Fruit fly (Drosophila melanogaster) whole organism, embryonic: ENCODE results near the gene CG13365.

ENCODE experiments used
- Aef1 ChIP-seq: fragments of 200-800 bp; sonication (Bioruptor generic); IDR thresholded peaks from 3 replicates; pipeline ENCODE4 v1.3.6; 2022; ENCODE audit warnings: missing biosample characterization, missing genetic modification characterization
- CG10267 ChIP-seq: fragments of 200-800 bp; sonication (Bioruptor generic); optimal IDR thresholded peaks from 2 replicates; lab custom pipeline; 2018; ENCODE audit warnings: missing biosample characterization, mild to moderate bottlenecking, missing genetic modification characterization, moderate library complexity
- CG11695 ChIP-seq: fragments of 200-800 bp; sonication (Bioruptor generic); IDR thresholded peaks from 3 replicates; pipeline ENCODE4 v1.3.6; 2022; ENCODE audit warnings: missing biosample characterization, missing genetic modification characterization
- CG1603 ChIP-seq: fragments of 200-800 bp; sonication (Bioruptor generic); optimal IDR thresholded peaks from 2 replicates; lab custom pipeline; 2019; ENCODE audit warnings: missing biosample characterization, mild to moderate bottlenecking, missing genetic modification characterization, moderate library complexity
- CG17568 ChIP-seq: fragments of 200-800 bp; sonication (Bioruptor generic); optimal IDR thresholded peaks from 2 replicates; lab custom pipeline; 2018; ENCODE audit warnings: missing biosample characterization, mild to moderate bottlenecking, missing genetic modification characterization, moderate library complexity
- CG17829 ChIP-seq: fragments of 200-800 bp; optimal IDR thresholded peaks from 2 replicates; lab custom pipeline; 2019; ENCODE audit warnings: missing biosample characterization, mild to moderate bottlenecking, missing genetic modification characterization, moderate library complexity
- CG17912 ChIP-seq: fragments of 200-800 bp; sonication (Bioruptor generic); optimal IDR thresholded peaks from 2 replicates; lab custom pipeline; 2018; ENCODE audit warnings: missing biosample characterization, mild to moderate bottlenecking, missing genetic modification characterization
- CG18262 ChIP-seq: fragments of 200-800 bp; optimal IDR thresholded peaks from 3 replicates; lab custom pipeline; 2019; ENCODE audit warnings: missing biosample characterization, mild to moderate bottlenecking, missing genetic modification characterization, moderate library complexity
- CG2889 ChIP-seq: fragments of 200-800 bp; sonication (Bioruptor generic); IDR thresholded peaks from 3 replicates; pipeline ENCODE4 v1.3.6; 2022; ENCODE audit warnings: missing biosample characterization, missing genetic modification characterization
- CG4328 ChIP-seq: fragments of 200-800 bp; sonication (Bioruptor generic); optimal IDR thresholded peaks from 3 replicates; lab custom pipeline; 2017; ENCODE audit warnings: missing biosample characterization, missing genetic modification reagents, missing genetic modification characterization
- CG43689 ChIP-seq: fragments of 200-800 bp; sonication (Bioruptor generic); IDR thresholded peaks from 2 replicates; pipeline ENCODE4 v1.3.6; 2022; ENCODE audit warnings: missing biosample characterization, missing genetic modification characterization
- CG6175 ChIP-seq: fragments of 200-800 bp; sonication (Bioruptor generic); IDR thresholded peaks from 3 replicates; pipeline ENCODE4 v1.3.6; 2022; ENCODE audit warnings: missing biosample characterization, missing genetic modification characterization
- CG8089 ChIP-seq: fragments of 200-800 bp; sonication (Bioruptor generic); optimal IDR thresholded peaks from 3 replicates; lab custom pipeline; 2016; ENCODE audit warnings: missing biosample characterization, missing genetic modification characterization
- CG8924 ChIP-seq: fragments of 200-800 bp; optimal IDR thresholded peaks from 3 replicates; lab custom pipeline; 2019; ENCODE audit warnings: missing biosample characterization, mild to moderate bottlenecking, missing genetic modification characterization, moderate library complexity
- CG9437 ChIP-seq: fragments of 200-800 bp; sonication (Bioruptor generic); optimal IDR thresholded peaks from 2 replicates; lab custom pipeline; 2018; ENCODE audit warnings: missing biosample characterization, mild to moderate bottlenecking, missing genetic modification characterization
- CG9932 ChIP-seq: fragments of 200-800 bp; sonication (Bioruptor generic); IDR thresholded peaks from 2 replicates; pipeline ENCODE4 v1.3.6; 2022; ENCODE audit warnings: missing biosample characterization, missing genetic modification characterization
- D19A ChIP-seq: fragments of 200-800 bp; optimal IDR thresholded peaks from 3 replicates; lab custom pipeline; 2019; ENCODE audit warnings: missing biosample characterization, mild to moderate bottlenecking, missing genetic modification characterization, moderate library complexity
- D19B ChIP-seq: fragments of 200-800 bp; sonication (Bioruptor generic); optimal IDR thresholded peaks from 2 replicates; lab custom pipeline; 2017; ENCODE audit warnings: missing biosample characterization, mild to moderate bottlenecking, missing genetic modification characterization
- Dll ChIP-seq: fragments of 200-800 bp; sonication (Bioruptor generic); IDR thresholded peaks from 4 replicates; pipeline ENCODE4 v1.3.6; 2022; ENCODE audit warnings: missing biosample characterization, missing genetic modification characterization; ENCODE audit not compliant: partially characterized antibody
- Hr39 ChIP-seq: fragments of >200 bp; optimal IDR thresholded peaks from 2 replicates; lab custom pipeline; 2017
- Hr51 ChIP-seq, 2 experiments: fragments of 200-800 bp; sonication (Bioruptor generic); optimal IDR thresholded peaks; 2 replicates in 1 of 2; 3 replicates in 1 of 2; lab custom pipeline; 2016 to 2018; ENCODE audit warnings: missing biosample characterization in 2 of 2, missing genetic modification characterization in 2 of 2, mild to moderate bottlenecking in 1 of 2, moderate library complexity in 1 of 2
- Kr ChIP-seq: fragments of 200-800 bp; sonication (Bioruptor generic); optimal IDR thresholded peaks from 2 replicates; lab custom pipeline; 2017; ENCODE audit warnings: missing biosample characterization, mild to moderate bottlenecking, missing genetic modification characterization
- MBD-R2 ChIP-seq: fragments of 200-800 bp; sonication (Bioruptor generic); IDR thresholded peaks from 2 replicates; pipeline ENCODE4 v1.3.6; 2022; ENCODE audit warnings: missing biosample characterization, missing genetic modification characterization
- Mrtf ChIP-seq: fragments of 200-800 bp; sonication (Bioruptor generic); IDR thresholded peaks from 3 replicates; pipeline ENCODE4 v1.3.6; 2022; ENCODE audit warnings: missing biosample characterization, missing genetic modification characterization
- Oaz ChIP-seq: fragments of 200-800 bp; sonication (Bioruptor generic); IDR thresholded peaks from 2 replicates; pipeline ENCODE4 v1.3.6; 2022; ENCODE audit warnings: missing biosample characterization, missing genetic modification characterization
- Rfx ChIP-seq: fragments of 200-800 bp; sonication (Bioruptor generic); IDR thresholded peaks from 2 replicates; pipeline ENCODE4 v1.3.6; 2022; ENCODE audit warnings: missing biosample characterization, missing genetic modification characterization
- Six4 ChIP-seq: fragments of 200-800 bp; sonication (Bioruptor generic); optimal IDR thresholded peaks from 2 replicates; lab custom pipeline; 2016; ENCODE audit warnings: missing biosample characterization, missing genetic modification characterization
- Sox102F ChIP-seq: fragments of 200-800 bp; sonication (Bioruptor generic); optimal IDR thresholded peaks from 2 replicates; lab custom pipeline; 2018; ENCODE audit warnings: missing biosample characterization, mild to moderate bottlenecking, missing genetic modification characterization, moderate library complexity
- Usf ChIP-seq: fragments of 200-800 bp; sonication (Bioruptor generic); optimal IDR thresholded peaks from 2 replicates; lab custom pipeline; 2017; ENCODE audit warnings: missing genotype, missing biosample characterization, missing genetic modification characterization
- ab ChIP-seq: fragments of 200-800 bp; sonication (Bioruptor generic); optimal IDR thresholded peaks from 2 replicates; lab custom pipeline; 2016; ENCODE audit warnings: missing biosample characterization, missing genetic modification characterization
- ap ChIP-seq: fragments of 200-800 bp; sonication (Bioruptor generic); IDR thresholded peaks from 2 replicates; pipeline ENCODE4 v1.3.6; 2022; ENCODE audit warnings: missing biosample characterization, missing genetic modification characterization
- ash1 ChIP-seq: fragments of 200-800 bp; sonication (Bioruptor generic); optimal IDR thresholded peaks from 2 replicates; lab custom pipeline; 2018; ENCODE audit warnings: missing biosample characterization, mild to moderate bottlenecking, missing genetic modification characterization
- bbx ChIP-seq: fragments of 200-800 bp; sonication (Bioruptor generic); IDR thresholded peaks from 2 replicates; pipeline ENCODE4 v1.3.6; 2022; ENCODE audit warnings: missing biosample characterization, missing genetic modification characterization; ENCODE audit not compliant: partially characterized antibody
- ci ChIP-seq: fragments of 200-800 bp; sonication (Bioruptor generic); IDR thresholded peaks from 3 replicates; pipeline ENCODE4 v1.3.6; 2022; ENCODE audit warnings: missing biosample characterization, missing genetic modification characterization
- crc ChIP-seq: fragments of 200-800 bp; sonication (Bioruptor generic); optimal IDR thresholded peaks from 2 replicates; lab custom pipeline; 2016; ENCODE audit warnings: missing biosample characterization, missing genetic modification characterization
- croc ChIP-seq: fragments of 200-800 bp; sonication (Bioruptor generic); conservative IDR thresholded peaks from 3 replicates; pipeline ENCODE4 v1.3.6; 2022; ENCODE audit warnings: missing biosample characterization, missing genetic modification characterization
- crp ChIP-seq, 2 experiments: fragments of 200-800 bp; sonication (Bioruptor generic); optimal IDR thresholded peaks; 2 replicates in 1 of 2; 3 replicates in 1 of 2; lab custom pipeline; 2017; ENCODE audit warnings: missing biosample characterization in 2 of 2, missing genetic modification characterization in 2 of 2, mild to moderate bottlenecking in 1 of 2, moderate library complexity in 1 of 2
- da ChIP-seq: fragments of 200-800 bp; sonication (Bioruptor generic); optimal IDR thresholded peaks from 2 replicates; lab custom pipeline; 2016; ENCODE audit warnings: missing biosample characterization, missing genetic modification characterization
- ems ChIP-seq: fragments of 200-800 bp; sonication (Bioruptor generic); optimal IDR thresholded peaks from 3 replicates; lab custom pipeline; 2016; ENCODE audit warnings: missing biosample characterization, missing genetic modification characterization
- en ChIP-seq: fragments of 200-800 bp; sonication (Bioruptor generic); optimal IDR thresholded peaks from 2 replicates; lab custom pipeline; 2016; ENCODE audit warnings: missing biosample characterization, missing genetic modification characterization
- esg ChIP-seq: fragments of 200-800 bp; sonication (Bioruptor generic); conservative IDR thresholded peaks from 2 replicates; pipeline ENCODE4 v1.3.6; 2022; ENCODE audit warnings: missing biosample characterization, missing genetic modification characterization
- eve ChIP-seq, 2 experiments: fragments of >200 bp; optimal IDR thresholded peaks; 2 replicates each; lab custom pipeline; 2017; ENCODE audit warnings: missing biosample characterization in 2 of 2, missing genetic modification characterization in 2 of 2
- insv ChIP-seq, 2 experiments: fragments of 200-800 bp; sonication (Bioruptor generic); optimal IDR thresholded peaks; 3 replicates each; lab custom pipeline; 2016 to 2018; ENCODE audit warnings: missing biosample characterization in 2 of 2, missing genetic modification characterization in 2 of 2
- kah ChIP-seq: fragments of 200-800 bp; sonication (Bioruptor generic); optimal IDR thresholded peaks from 2 replicates; lab custom pipeline; 2018; ENCODE audit warnings: missing biosample characterization, mild to moderate bottlenecking, missing genetic modification characterization
- mirr ChIP-seq: fragments of 200-800 bp; sonication (Bioruptor generic); optimal IDR thresholded peaks from 3 replicates; lab custom pipeline; 2018; ENCODE audit warnings: missing biosample characterization, mild to moderate bottlenecking, missing genetic modification characterization
- nmo ChIP-seq: fragments of 200-800 bp; sonication (Bioruptor generic); optimal IDR thresholded peaks from 2 replicates; lab custom pipeline; 2018; ENCODE audit warnings: missing biosample characterization, mild to moderate bottlenecking, missing genetic modification characterization, moderate library complexity
- pita ChIP-seq: fragments of 200-800 bp; sonication (Bioruptor generic); optimal IDR thresholded peaks from 2 replicates; lab custom pipeline; 2017; ENCODE audit warnings: missing biosample characterization, mild to moderate bottlenecking, missing genetic modification characterization
- psq ChIP-seq: fragments of 200-800 bp; sonication (Bioruptor generic); optimal IDR thresholded peaks from 2 replicates; lab custom pipeline; 2017; ENCODE audit warnings: missing biosample characterization, missing genetic modification characterization
- row ChIP-seq: fragments of 200-800 bp; sonication (Bioruptor generic); IDR thresholded peaks from 3 replicates; pipeline ENCODE4 v1.3.6; 2022; ENCODE audit warnings: missing biosample characterization, missing genetic modification characterization
- slp2 ChIP-seq: fragments of 200-800 bp; sonication (Bioruptor generic); optimal IDR thresholded peaks from 2 replicates; lab custom pipeline; 2016; ENCODE audit warnings: missing biosample characterization, missing genetic modification characterization
- tin ChIP-seq: fragments of 200-800 bp; sonication (Bioruptor generic); optimal IDR thresholded peaks from 3 replicates; lab custom pipeline; 2016; ENCODE audit warnings: missing biosample characterization, missing genetic modification characterization
- tup ChIP-seq: fragments of 200-800 bp; sonication (Bioruptor generic); optimal IDR thresholded peaks from 2 replicates; lab custom pipeline; 2016; ENCODE audit warnings: missing biosample characterization, mild to moderate bottlenecking, missing genetic modification characterization, moderate library complexity
- wor ChIP-seq: fragments of 200-800 bp; sonication (Bioruptor generic); IDR thresholded peaks from 2 replicates; pipeline ENCODE4 v1.3.6; 2022; ENCODE audit warnings: missing biosample characterization, missing genetic modification characterization

Gene CG13365

dm6 chrX:617477-617795, 3.6 kb downstream of the CG13365 start (continued):
- TF ChIP-seq CG2889 (no peak), pita (no peak), ab (GFP tag; lab: Kevin White, UChicago) (no peak), D19B (no peak), Usf (GFP tag; lab: Kevin White, UChicago) (no peak), insv (GFP tag; optimal IDR thresholded peaks at IDR 0.05; lab: Kevin White, UChicago) (no peak), row (GFP tag; lab: Robert Waterston, UW) (0 out of 3 replicates have a peak, but pooled peaks have one; percentile 8), tup (GFP tag; lab: Kevin White, UChicago) (no peak), Sox102F (no peak), croc (GFP tag; lab: Robert Waterston, UW) (no peak), CG43689 (GFP tag; lab: Robert Waterston, UW) (no peak), Dll (GFP tag; lab: Robert Waterston, UW) (peak; percentile 76), CG6175 (GFP tag; lab: Robert Waterston, UW) (no peak), CG8089 (GFP tag; lab: Kevin White, UChicago) (no peak), Mrtf (GFP tag; lab: Robert Waterston, UW) (no peak), CG10267 (tag; lab: Kevin White, UChicago) (peak; percentile 95), Kr (no peak), kah (GFP tag; lab: Kevin White, UChicago) (peak; percentile 88), ci (GFP tag; lab: Robert Waterston, UW) (no peak), wor (no peak), CG11695 (GFP tag; lab: Robert Waterston, UW) (no peak), crp (GFP tag; optimal IDR thresholded peaks at IDR 0.05; lab: Kevin White, UChicago) (no peak), esg (GFP tag; lab: Robert Waterston, UW) (no peak), eve (GFP tag; optimal IDR thresholded peaks at IDR 0.05; lab: Kevin White, UChicago) (no peak), ash1 (GFP tag; lab: Kevin White, UChicago) (no peak), psq (GFP tag; lab: Kevin White, UChicago) (no peak), CG18262 (tag; lab: Kevin White, UChicago) (no peak), MBD-R2 (GFP tag; lab: Robert Waterston, UW) (no peak; the same call in 1 of the 2 replicates), tin (GFP tag; lab: Kevin White, UChicago) (no peak), Aef1 (GFP tag; lab: Robert Waterston, UW) (peak; percentile 35; the same call in 2 of the 3 replicates), D19A (tag; lab: Kevin White, UChicago) (no peak), CG1603 (tag; lab: Kevin White, UChicago) (peak; percentile 70), CG17912 (GFP tag; lab: Kevin White, UChicago) (no peak), ems (GFP tag; lab: Kevin White, UChicago) (no peak), CG9437 (GFP tag; lab: Kevin White, UChicago) (no peak), Hr39 (lab: Kevin White, UChicago) (no peak), ap (no peak), CG9932 (GFP tag; lab: Robert Waterston, UW) (peak; percentile 48), crc (GFP tag; lab: Kevin White, UChicago) (no peak), Hr51 (GFP tag; optimal IDR thresholded peaks at IDR 0.05; lab: Kevin White, UChicago) (no peak), slp2 (no peak), CG17829 (tag; lab: Kevin White, UChicago) (peak; percentile 16), CG17568 (GFP tag; lab: Kevin White, UChicago) (no peak), CG4328 (no peak), Oaz (GFP tag; lab: Robert Waterston, UW) (no peak), Six4 (GFP tag; lab: Kevin White, UChicago) (no peak), Rfx (GFP tag; lab: Robert Waterston, UW) (peak; percentile 50), nmo (GFP tag; lab: Kevin White, UChicago) (no peak), mirr (GFP tag; lab: Kevin White, UChicago) (no peak), CG8924 (tag; lab: Kevin White, UChicago) (no peak), en (GFP tag; lab: Kevin White, UChicago) (no peak), bbx (GFP tag; lab: Robert Waterston, UW) (peak; percentile 88), da (no peak)
